Worm (Caenorhabditis elegans): ENCODE measurements around the gene cest-9.2.

Gene cest-9.2

ce11 chrX:12221817-12222216, at the start of gene cest-9.2:
Gene cest-9.2 (plus strand): TSS chrX:12222117.
- TF ChIP-seq him-1 (tag; optimal IDR thresholded peaks at IDR 0.05), result no peak
- no peak for TF ChIP-seq W03F9.2 (tag; optimal IDR thresholded peaks at IDR 0.05)
- no peak for TF ChIP-seq dao-5 (tag; optimal IDR thresholded peaks at IDR 0.05)

ce11 chrX:12172482-12173134, 49.3 kb upstream of the cest-9.2 start:
- no peak for TF ChIP-seq W03F9.2 (tag; optimal IDR thresholded peaks at IDR 0.05)
- no peak for TF ChIP-seq him-1 (tag; optimal IDR thresholded peaks at IDR 0.05)
- TF ChIP-seq dao-5 (tag; optimal IDR thresholded peaks at IDR 0.05), result no peak

ce11 chrX:12173989-12174388, 47.9 kb upstream of the cest-9.2 start:
- TF ChIP-seq W03F9.2 (tag; optimal IDR thresholded peaks at IDR 0.05) (no peak), him-1 (tag; optimal IDR thresholded peaks at IDR 0.05) (no peak), dao-5 (tag; optimal IDR thresholded peaks at IDR 0.05) (no peak)

- TF ChIP-seq him-1 (tag; optimal IDR thresholded peaks at IDR 0.05), result no peak
- no peak for TF ChIP-seq W03F9.2 (tag; optimal IDR thresholded peaks at IDR 0.05)
- no peak for TF ChIP-seq dao-5 (tag; optimal IDR thresholded peaks at IDR 0.05)
Observed at ce11 chrX:12174686-12175404, 47.1 kb upstream of the cest-9.2 start.

- TF ChIP-seq dao-5 (tag; optimal IDR thresholded peaks at IDR 0.05) (no peak), him-1 (tag; optimal IDR thresholded peaks at IDR 0.05) (no peak), W03F9.2 (tag; optimal IDR thresholded peaks at IDR 0.05) (no peak)
Observed at ce11 chrX:12175667-12176278, 46.1 kb upstream of the cest-9.2 start.

ce11 chrX:12176394-12176793, 45.5 kb upstream of the cest-9.2 start:
- no peak for TF ChIP-seq W03F9.2 (tag; optimal IDR thresholded peaks at IDR 0.05)
- no peak for TF ChIP-seq him-1 (tag; optimal IDR thresholded peaks at IDR 0.05)
- TF ChIP-seq dao-5 (tag; optimal IDR thresholded peaks at IDR 0.05), result no peak

ce11 chrX:12176873-12177293, 45.0 kb upstream of the cest-9.2 start:
- TF ChIP-seq W03F9.2 (tag; optimal IDR thresholded peaks at IDR 0.05) (no peak), him-1 (tag; optimal IDR thresholded peaks at IDR 0.05) (no peak), dao-5 (tag; optimal IDR thresholded peaks at IDR 0.05) (no peak)

- TF ChIP-seq dao-5 (tag; optimal IDR thresholded peaks at IDR 0.05) (no peak), W03F9.2 (tag; optimal IDR thresholded peaks at IDR 0.05) (no peak), him-1 (tag; optimal IDR thresholded peaks at IDR 0.05) (no peak)
Observed at ce11 chrX:12177521-12177920, 44.4 kb upstream of the cest-9.2 start.

- TF ChIP-seq W03F9.2 (tag; optimal IDR thresholded peaks at IDR 0.05) (no peak), dao-5 (tag; optimal IDR thresholded peaks at IDR 0.05) (no peak), him-1 (tag; optimal IDR thresholded peaks at IDR 0.05) (no peak)
Observed at ce11 chrX:12178351-12179089, 43.4 kb upstream of the cest-9.2 start.

ce11 chrX:12179090-12179488, 42.8 kb upstream of the cest-9.2 start:
- TF ChIP-seq dao-5 (tag; optimal IDR thresholded peaks at IDR 0.05) (no peak), him-1 (tag; optimal IDR thresholded peaks at IDR 0.05) (no peak), W03F9.2 (tag; optimal IDR thresholded peaks at IDR 0.05) (no peak)

ce11 chrX:12179817-12180384, 42.0 kb upstream of the cest-9.2 start:
- no peak for TF ChIP-seq dao-5 (tag; optimal IDR thresholded peaks at IDR 0.05)
- no peak for TF ChIP-seq him-1 (tag; optimal IDR thresholded peaks at IDR 0.05)
- no peak for TF ChIP-seq W03F9.2 (tag; optimal IDR thresholded peaks at IDR 0.05)

ce11 chrX:12180681-12181080, 41.2 kb upstream of the cest-9.2 start:
- TF ChIP-seq him-1 (tag; optimal IDR thresholded peaks at IDR 0.05) (no peak), dao-5 (tag; optimal IDR thresholded peaks at IDR 0.05) (no peak), W03F9.2 (tag; optimal IDR thresholded peaks at IDR 0.05) (no peak)

ce11 chrX:12181606-12182005, 40.3 kb upstream of the cest-9.2 start:
- TF ChIP-seq him-1 (tag; optimal IDR thresholded peaks at IDR 0.05) (no peak), W03F9.2 (tag; optimal IDR thresholded peaks at IDR 0.05) (no peak), dao-5 (tag; optimal IDR thresholded peaks at IDR 0.05) (no peak)

Measured in whole organism, L4/young adult.